Worm (Caenorhabditis elegans): Measurements from ENCODE around the gene srb-17.

- TF ChIP-seq flt-1 (GFP tag; IDR thresholded peaks at IDR 0.05) (no peak), tab-1 (GFP tag; IDR thresholded peaks at IDR 0.05) (no peak), klf-2 (GFP tag; conservative IDR thresholded peaks at IDR 0.05) (no peak)
Observed at ce11 chrIV:10481695-10482094, 24.7 kb upstream of the srb-17 start, which contains the start of gene egl-21.
